Worm (Caenorhabditis elegans) whole organism, midembryonic: ENCODE data around the gene bath-27.
A peak's percentile ranks its signal among the peaks of the same experiment; 100 is the strongest.

Source experiments
- T22C8.4 ChIP-seq: fragments of 200-800 bp; sonication (Bioruptor generic); IDR thresholded peaks from 2 replicates; pipeline ENCODE4 v1.3.6; 2022; ENCODE audit warnings: missing genetic modification characterization, missing compliant biosample characterization
- cog-1 ChIP-seq: sonication (generic microtip); optimal IDR thresholded peaks from 2 replicates; lab custom pipeline; 2016; ENCODE audit warnings: missing genetic modification characterization, missing compliant biosample characterization
- flt-1 ChIP-seq: fragments of 200-800 bp; sonication (Bioruptor generic); IDR thresholded peaks from 2 replicates; pipeline ENCODE4 v1.3.6; 2022; ENCODE audit warnings: missing genetic modification characterization, missing compliant biosample characterization
- klf-2 ChIP-seq: fragments of 200-800 bp; sonication (Bioruptor generic); conservative IDR thresholded peaks from 2 replicates; pipeline ENCODE4 v1.3.6; 2022; ENCODE audit warnings: missing genetic modification reagents, missing genetic modification characterization, missing compliant biosample characterization
- med-1 ChIP-seq: sonication (generic microtip); optimal IDR thresholded peaks from 2 replicates; lab custom pipeline; 2017; ENCODE audit warnings: missing genetic modification characterization, mild to moderate bottlenecking, missing compliant biosample characterization, antibody characterized with exemption, missing genetic modification reagents; ENCODE audit not compliant: insufficient read depth
- ref-1 ChIP-seq: fragments of 200-800 bp; sonication (Bioruptor generic); conservative IDR thresholded peaks from 2 replicates; pipeline ENCODE4 v1.3.6; 2022; ENCODE audit warnings: missing genetic modification reagents, missing genetic modification characterization, missing compliant biosample characterization
- tab-1 ChIP-seq: fragments of 200-800 bp; sonication (Bioruptor generic); IDR thresholded peaks from 2 replicates; pipeline ENCODE4 v1.3.6; 2022; ENCODE audit warnings: missing genetic modification characterization, missing compliant biosample characterization
- ztf-23 ChIP-seq: fragments of 200-800 bp; sonication (Bioruptor generic); IDR thresholded peaks from 2 replicates; pipeline ENCODE4 v1.3.6; 2022; ENCODE audit warnings: missing genetic modification reagents, missing genetic modification characterization, missing compliant biosample characterization
- ztf-29 ChIP-seq: fragments of 200-800 bp; sonication (Bioruptor generic); IDR thresholded peaks from 2 replicates; pipeline ENCODE4 v1.3.6; 2022; ENCODE audit warnings: missing genetic modification reagents, missing genetic modification characterization, missing compliant biosample characterization

- no peak for TF ChIP-seq cog-1
- TF ChIP-seq ztf-23: no peak
- no peak for TF ChIP-seq ref-1 (GFP tag; lab: Robert Waterston, UW)
- TF ChIP-seq flt-1 (GFP tag; lab: Robert Waterston, UW): no peak
- no peak for TF ChIP-seq med-1 (GFP tag; lab: Kevin White, UChicago)
- no peak for TF ChIP-seq klf-2 (GFP tag; lab: Robert Waterston, UW)
- no peak for TF ChIP-seq tab-1
- TF ChIP-seq ztf-29 (GFP tag; lab: Robert Waterston, UW): no peak
- TF ChIP-seq T22C8.4 (GFP tag; lab: Robert Waterston, UW): peak; percentile 14; the same call in 1 of the 2 replicates
These were observed 18.7 kb upstream of the bath-27 start, which contains the start of gene F14D2.5 for ce11 chrII:3340251-3340650.
